Worm (Caenorhabditis elegans) whole organism, midembryonic: ENCODE data around the gene F07F6.2.

ENCODE experiments used
- T22C8.4 ChIP-seq: fragments of 200-800 bp; sonication (Bioruptor generic); IDR thresholded peaks from 2 replicates; pipeline ENCODE4 v1.3.6; 2022; ENCODE audit warnings: missing genetic modification characterization, missing compliant biosample characterization
- cog-1 ChIP-seq: sonication (generic microtip); optimal IDR thresholded peaks from 2 replicates; lab custom pipeline; 2016; ENCODE audit warnings: missing genetic modification characterization, missing compliant biosample characterization
- flt-1 ChIP-seq: fragments of 200-800 bp; sonication (Bioruptor generic); IDR thresholded peaks from 2 replicates; pipeline ENCODE4 v1.3.6; 2022; ENCODE audit warnings: missing genetic modification characterization, missing compliant biosample characterization
- klf-2 ChIP-seq: fragments of 200-800 bp; sonication (Bioruptor generic); conservative IDR thresholded peaks from 2 replicates; pipeline ENCODE4 v1.3.6; 2022; ENCODE audit warnings: missing genetic modification reagents, missing genetic modification characterization, missing compliant biosample characterization
- med-1 ChIP-seq: sonication (generic microtip); optimal IDR thresholded peaks from 2 replicates; lab custom pipeline; 2017; ENCODE audit warnings: missing genetic modification characterization, mild to moderate bottlenecking, missing compliant biosample characterization, antibody characterized with exemption, missing genetic modification reagents; ENCODE audit not compliant: insufficient read depth
- ref-1 ChIP-seq: fragments of 200-800 bp; sonication (Bioruptor generic); conservative IDR thresholded peaks from 2 replicates; pipeline ENCODE4 v1.3.6; 2022; ENCODE audit warnings: missing genetic modification reagents, missing genetic modification characterization, missing compliant biosample characterization
- tab-1 ChIP-seq: fragments of 200-800 bp; sonication (Bioruptor generic); IDR thresholded peaks from 2 replicates; pipeline ENCODE4 v1.3.6; 2022; ENCODE audit warnings: missing genetic modification characterization, missing compliant biosample characterization
- ztf-23 ChIP-seq: fragments of 200-800 bp; sonication (Bioruptor generic); IDR thresholded peaks from 2 replicates; pipeline ENCODE4 v1.3.6; 2022; ENCODE audit warnings: missing genetic modification reagents, missing genetic modification characterization, missing compliant biosample characterization
- ztf-29 ChIP-seq: fragments of 200-800 bp; sonication (Bioruptor generic); IDR thresholded peaks from 2 replicates; pipeline ENCODE4 v1.3.6; 2022; ENCODE audit warnings: missing genetic modification reagents, missing genetic modification characterization, missing compliant biosample characterization

Gene F07F6.2

ce11 chrII:5423832-5424231 is 6.2 kb upstream of the F07F6.2 start, which contains the start of gene F07F6.7:
TSS of gene F07F6.7 (minus strand) at chrII:5423858.
- no peak for TF ChIP-seq ztf-29 (GFP tag; lab: Robert Waterston, UW)
- TF ChIP-seq ztf-23 (GFP tag; lab: Robert Waterston, UW) = no peak
- no peak for TF ChIP-seq cog-1
- no peak for TF ChIP-seq klf-2
- no peak; the same call in 1 of the 2 replicates for TF ChIP-seq flt-1 (GFP tag; lab: Robert Waterston, UW)
- TF ChIP-seq T22C8.4 (GFP tag; lab: Robert Waterston, UW) = no peak
- no peak for TF ChIP-seq med-1 (GFP tag; lab: Kevin White, UChicago)
- no peak for TF ChIP-seq tab-1
- no peak for TF ChIP-seq ref-1 (GFP tag; lab: Robert Waterston, UW)

- TF ChIP-seq flt-1 (GFP tag; lab: Robert Waterston, UW) = no peak
- TF ChIP-seq med-1 (GFP tag; lab: Kevin White, UChicago) = no peak
- TF ChIP-seq ztf-23 (GFP tag; lab: Robert Waterston, UW) = no peak
- TF ChIP-seq tab-1 = no peak
- TF ChIP-seq ztf-29 (GFP tag; lab: Robert Waterston, UW) = no peak
- no peak for TF ChIP-seq klf-2
- TF ChIP-seq ref-1 (GFP tag; lab: Robert Waterston, UW) = no peak
- no peak for TF ChIP-seq T22C8.4 (GFP tag; lab: Robert Waterston, UW)
- no peak for TF ChIP-seq cog-1
These were observed 4.4 kb upstream of the F07F6.2 start, which contains the start of gene F07F6.8 for ce11 chrII:5425633-5426032. TSS of gene F07F6.8 (minus strand) at chrII:5425733.

- TF ChIP-seq med-1 (GFP tag; lab: Kevin White, UChicago) (no peak), cog-1 (peak; percentile 17), ztf-23 (GFP tag; lab: Robert Waterston, UW) (0 out of 2 replicates have a peak, but pooled peaks have one; percentile 54)
These were observed 4.0 kb upstream of the F07F6.2 start for ce11 chrII:5426054-5426453.

ce11 chrII:5426470-5426869 is 3.5 kb upstream of the F07F6.2 start:
- TF ChIP-seq tab-1 (no peak), ref-1 (GFP tag; lab: Robert Waterston, UW) (no peak), klf-2 (no peak), ztf-29 (GFP tag; lab: Robert Waterston, UW) (no peak), cog-1 (no peak), ztf-23 (GFP tag; lab: Robert Waterston, UW) (no peak), flt-1 (GFP tag; lab: Robert Waterston, UW) (no peak), T22C8.4 (GFP tag; lab: Robert Waterston, UW) (no peak), med-1 (GFP tag; lab: Kevin White, UChicago) (no peak)

ce11 chrII:5433069-5433468 is 3.1 kb downstream of the F07F6.2 start, which contains the start of gene srx-114:
TSS of gene srx-114 (minus strand) at chrII:5433169.
- no peak for TF ChIP-seq ref-1 (GFP tag; lab: Robert Waterston, UW)
- TF ChIP-seq med-1 (GFP tag; lab: Kevin White, UChicago) = no peak
- TF ChIP-seq ztf-23 (GFP tag; lab: Robert Waterston, UW) = no peak
- no peak for TF ChIP-seq flt-1 (GFP tag; lab: Robert Waterston, UW)
- TF ChIP-seq ztf-29 (GFP tag; lab: Robert Waterston, UW) = no peak
- no peak for TF ChIP-seq tab-1
- TF ChIP-seq T22C8.4 (GFP tag; lab: Robert Waterston, UW) = no peak
- no peak for TF ChIP-seq klf-2
- TF ChIP-seq cog-1 = no peak

ce11 chrII:5436833-5437232 is 6.8 kb downstream of the F07F6.2 start, which contains the start of gene dct-5:
TSS of gene dct-5 (minus strand) at chrII:5436933.
- TF ChIP-seq tab-1 (no peak), cog-1 (no peak), ztf-29 (GFP tag; lab: Robert Waterston, UW) (no peak), T22C8.4 (GFP tag; lab: Robert Waterston, UW) (no peak), ref-1 (GFP tag; lab: Robert Waterston, UW) (no peak), klf-2 (no peak), ztf-23 (GFP tag; lab: Robert Waterston, UW) (no peak)

ce11 chrII:5437586-5437985 is 7.6 kb downstream of the F07F6.2 start, which contains the start of gene F07F6.1:
TSS of gene F07F6.1 (plus strand) at chrII:5437886.
- TF ChIP-seq tab-1 (no peak), ztf-23 (GFP tag; lab: Robert Waterston, UW) (no peak), med-1 (GFP tag; lab: Kevin White, UChicago) (no peak), T22C8.4 (GFP tag; lab: Robert Waterston, UW) (no peak), ztf-29 (GFP tag; lab: Robert Waterston, UW) (no peak)

- TF ChIP-seq ztf-23 (GFP tag; lab: Robert Waterston, UW) (no peak), ztf-29 (GFP tag; lab: Robert Waterston, UW) (no peak), tab-1 (no peak), klf-2 (no peak), med-1 (GFP tag; lab: Kevin White, UChicago) (no peak), ref-1 (GFP tag; lab: Robert Waterston, UW) (no peak), T22C8.4 (GFP tag; lab: Robert Waterston, UW) (no peak), cog-1 (no peak), flt-1 (GFP tag; lab: Robert Waterston, UW) (no peak)
These were observed 16.5 kb downstream of the F07F6.2 start, which contains the start of gene nmr-1 for ce11 chrII:5446506-5446905. TSS of gene nmr-1 (minus strand) at chrII:5446606.

ce11 chrII:5447381-5447780 is 17.4 kb downstream of the F07F6.2 start, which contains the start of gene cex-1:
TSS of gene cex-1 (plus strand) at chrII:5447681.
- TF ChIP-seq tab-1 (no peak), ztf-23 (GFP tag; lab: Robert Waterston, UW) (no peak)

ce11 chrII:5449219-5449618 is 19.2 kb downstream of the F07F6.2 start:
- TF ChIP-seq ztf-29 (GFP tag; lab: Robert Waterston, UW) (no peak), ztf-23 (GFP tag; lab: Robert Waterston, UW) (no peak), klf-2 (no peak), tab-1 (no peak), T22C8.4 (GFP tag; lab: Robert Waterston, UW) (no peak), flt-1 (GFP tag; lab: Robert Waterston, UW) (no peak), ref-1 (GFP tag; lab: Robert Waterston, UW) (no peak), med-1 (GFP tag; lab: Kevin White, UChicago) (no peak), cog-1 (no peak)
